Worm (Caenorhabditis elegans): ENCODE results near the gene F32D8.7.
A peak's percentile ranks its signal among the peaks of the same experiment; 100 is the strongest.

F32D8.7 gene

DNA sequence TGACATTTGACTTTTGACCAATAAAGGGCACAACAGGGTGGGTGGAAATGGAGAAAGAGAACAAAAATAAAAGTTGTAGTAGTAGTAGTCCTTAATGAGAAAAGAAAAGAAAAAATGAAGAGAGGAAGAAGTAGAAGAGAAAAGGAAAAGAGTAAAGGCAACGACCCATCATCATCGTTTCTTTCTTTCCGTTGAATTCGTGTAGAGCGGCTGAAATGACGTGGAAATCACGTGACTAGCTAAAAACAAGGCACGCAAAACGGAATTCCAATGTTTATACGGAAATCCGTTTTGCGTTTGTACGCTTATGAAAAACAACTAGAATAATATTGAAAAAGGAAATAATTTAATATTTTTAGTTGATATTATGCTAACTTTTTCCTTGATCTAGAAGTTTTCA lies 30.6 kb upstream of the F32D8.7 start:
- TF ChIP-seq mep-1 (tag; optimal IDR thresholded peaks at IDR 0.05) (no peak), sem-2 (GFP tag; optimal IDR thresholded peaks at IDR 0.05) (no peak), nhr-237 (tag; optimal IDR thresholded peaks at IDR 0.05) (no peak), M03D4.4 (tag; optimal IDR thresholded peaks at IDR 0.05) (no peak), bed-3 (GFP tag; optimal IDR thresholded peaks at IDR 0.05) (no peak), pha-4 (tag; optimal IDR thresholded peaks at IDR 0.05) (no peak), mls-2 (tag; optimal IDR thresholded peaks at IDR 0.05) (no peak), flh-1 (GFP tag; optimal IDR thresholded peaks at IDR 0.05) (no peak), nhr-76 (tag; optimal IDR thresholded peaks at IDR 0.05) (no peak), nhr-12 (tag; optimal IDR thresholded peaks at IDR 0.05) (no peak)

DNA sequence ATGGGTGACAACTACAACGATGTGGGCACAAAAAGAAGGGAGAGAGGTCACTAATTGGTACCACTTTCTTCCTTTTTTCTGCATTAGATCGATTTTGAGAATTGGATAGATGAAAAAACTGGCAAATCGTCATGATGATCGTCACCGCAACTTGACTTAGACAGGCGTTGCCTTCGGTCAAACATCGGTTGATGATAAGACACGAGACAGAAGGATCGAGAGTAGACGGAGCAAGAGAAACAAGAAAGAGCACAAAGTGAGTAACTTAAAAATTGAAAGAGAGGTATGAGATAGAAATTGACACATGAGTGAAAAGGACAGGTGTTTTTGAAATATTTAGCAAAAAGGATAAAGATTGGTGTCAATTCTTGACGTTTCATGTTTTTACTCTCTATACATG lies 28.2 kb upstream of the F32D8.7 start:
- TF ChIP-seq lin-13 (tag; optimal IDR thresholded peaks at IDR 0.05) (no peak), mep-1 (tag; optimal IDR thresholded peaks at IDR 0.05) (no peak), ces-1 (GFP tag; optimal IDR thresholded peaks at IDR 0.05) (no peak), nhr-2 (tag; optimal IDR thresholded peaks at IDR 0.05) (no peak), flh-1 (GFP tag; optimal IDR thresholded peaks at IDR 0.05) (no peak), hlh-1 (tag; optimal IDR thresholded peaks at IDR 0.05) (no peak), tbx-8 (GFP tag; optimal IDR thresholded peaks at IDR 0.05) (no peak)

DNA sequence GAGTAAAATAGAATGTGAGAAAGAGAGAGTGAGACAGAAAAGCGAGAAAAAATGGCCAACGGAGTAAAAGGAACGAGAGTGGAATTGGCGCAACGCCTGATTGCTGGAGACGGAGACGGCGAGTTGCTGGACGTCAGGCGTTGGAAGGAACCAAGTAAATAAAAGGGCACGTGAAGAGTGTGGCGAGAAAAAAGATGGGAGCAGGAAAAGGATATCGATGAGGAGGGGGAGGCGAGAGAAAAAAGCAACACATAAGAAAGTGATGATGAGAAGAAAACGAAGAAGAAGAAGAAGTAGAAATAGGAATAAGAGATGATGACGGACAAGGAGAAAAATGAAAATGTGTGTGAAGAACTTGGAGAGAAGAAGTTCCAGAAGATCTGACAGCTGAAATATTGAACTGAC lies 26.8 kb upstream of the F32D8.7 start:
- TF ChIP-seq sptf-1 (tag; optimal IDR thresholded peaks at IDR 0.05) (peak; percentile 6), elt-3 (tag; optimal IDR thresholded peaks at IDR 0.05) (no peak), ces-1 (GFP tag; optimal IDR thresholded peaks at IDR 0.05) (peak; percentile 71)

DNA sequence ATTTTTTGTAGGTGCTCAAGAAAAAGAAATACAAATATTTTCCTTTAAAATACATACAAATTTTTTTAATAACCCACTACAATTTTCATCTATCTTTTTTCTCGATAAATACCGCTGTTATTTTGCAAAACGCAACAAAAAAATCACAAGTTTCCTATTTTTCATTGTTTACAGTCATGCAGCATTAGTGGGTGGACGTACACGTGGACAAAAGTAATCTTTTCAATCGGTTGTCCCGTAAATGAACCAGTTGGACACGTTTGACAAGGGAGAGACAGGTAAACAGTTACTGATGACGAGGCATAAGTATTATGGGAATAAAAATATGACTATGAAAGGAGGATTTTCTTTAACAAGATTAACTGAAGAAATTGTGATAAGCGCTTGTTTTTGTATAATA lies 25.0 kb upstream of the F32D8.7 start:
- TF ChIP-seq elt-1 (tag; optimal IDR thresholded peaks at IDR 0.05; ENCODE audit: borderline replicate concordance, insufficient read depth), result no peak
- no peak for TF ChIP-seq nhr-76 (tag; optimal IDR thresholded peaks at IDR 0.05)
- no peak for TF ChIP-seq ham-2 (GFP tag; optimal IDR thresholded peaks at IDR 0.05)
- no peak for TF ChIP-seq mep-1 (tag; optimal IDR thresholded peaks at IDR 0.05)
- no peak for TF ChIP-seq pha-4 (tag; optimal IDR thresholded peaks at IDR 0.05)
- TF ChIP-seq snpc-4 (tag; optimal IDR thresholded peaks at IDR 0.05), result no peak
- no peak for TF ChIP-seq lin-32 (GFP tag; optimal IDR thresholded peaks at IDR 0.05)
- no peak for TF ChIP-seq nhr-12 (tag; optimal IDR thresholded peaks at IDR 0.05)
- no peak for TF ChIP-seq ces-1 (GFP tag; optimal IDR thresholded peaks at IDR 0.05)
- TF ChIP-seq blmp-1 (tag; optimal IDR thresholded peaks at IDR 0.05), result no peak
- TF ChIP-seq flh-1 (GFP tag; optimal IDR thresholded peaks at IDR 0.05), result no peak
- no peak for TF ChIP-seq tbx-8 (GFP tag; optimal IDR thresholded peaks at IDR 0.05)
- TF ChIP-seq zip-8 (tag; optimal IDR thresholded peaks at IDR 0.05), result no peak
- no peak for TF ChIP-seq cnd-1 (tag; optimal IDR thresholded peaks at IDR 0.05)
- no peak for TF ChIP-seq nhr-237 (tag; optimal IDR thresholded peaks at IDR 0.05)

DNA sequence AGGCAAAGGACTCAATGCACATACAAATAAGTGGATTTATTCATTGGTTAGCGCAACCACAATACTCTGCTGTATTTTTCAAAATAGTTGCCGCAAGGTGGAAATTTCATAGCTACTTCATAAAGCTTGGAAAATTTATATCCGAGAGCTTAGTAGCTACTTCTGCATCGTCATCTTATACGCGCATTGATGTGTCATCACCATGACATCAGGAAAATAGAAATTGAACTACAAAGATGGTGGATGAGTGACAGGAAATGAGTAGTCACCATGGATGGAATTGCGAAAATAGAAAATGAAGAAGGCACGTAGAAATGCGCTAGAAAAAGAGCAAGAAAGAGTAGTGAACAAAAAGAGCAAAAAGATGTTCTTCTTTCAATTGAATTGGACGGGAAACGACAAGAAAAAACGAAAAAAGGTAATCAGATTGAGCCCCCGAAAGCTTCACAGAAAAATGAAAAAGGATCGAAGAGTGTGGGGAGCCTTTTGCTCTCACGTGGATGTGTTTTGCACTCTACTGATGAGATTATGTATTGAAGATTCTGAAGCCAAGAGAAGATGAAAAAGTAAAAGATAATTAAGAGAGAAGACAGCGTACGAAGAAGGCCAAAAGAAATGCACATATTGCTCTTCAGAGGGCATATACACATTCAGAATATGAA lies 23.2 kb upstream of the F32D8.7 start:
- no peak for TF ChIP-seq unc-120 (tag; optimal IDR thresholded peaks at IDR 0.05; ENCODE audit: poor library complexity, severe bottlenecking)
- TF ChIP-seq mab-5 (tag; optimal IDR thresholded peaks at IDR 0.05), result no peak
- peak; percentile 67 for TF ChIP-seq ces-1 (GFP tag; optimal IDR thresholded peaks at IDR 0.05)
- no peak for TF ChIP-seq unc-39 (tag; optimal IDR thresholded peaks at IDR 0.05)
- no peak for TF ChIP-seq M03D4.4 (tag; optimal IDR thresholded peaks at IDR 0.05)

DNA sequence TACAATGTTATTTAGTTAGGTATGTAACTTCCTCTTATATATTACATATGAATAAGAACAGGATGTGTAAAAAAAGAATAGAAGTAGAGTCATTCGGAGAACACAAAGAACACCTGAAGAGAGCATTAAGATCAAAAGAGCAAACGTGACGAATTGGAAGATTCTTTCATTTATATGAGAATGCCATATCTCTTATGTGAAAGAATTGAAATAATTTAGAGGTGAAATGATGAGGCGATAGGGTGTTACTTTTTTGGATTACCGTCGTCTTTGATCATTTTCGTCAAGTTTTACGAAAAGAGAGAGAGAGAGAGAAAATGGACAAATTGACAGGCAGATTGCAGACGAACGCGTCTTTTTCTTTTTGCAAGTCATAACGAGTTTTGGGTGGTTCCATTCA lies 21.7 kb upstream of the F32D8.7 start:
- no peak for TF ChIP-seq tbx-8 (GFP tag; optimal IDR thresholded peaks at IDR 0.05)
- TF ChIP-seq nhr-76 (tag; optimal IDR thresholded peaks at IDR 0.05), result no peak
- TF ChIP-seq ceh-39 (tag; optimal IDR thresholded peaks at IDR 0.05), result no peak
